Worm (Caenorhabditis elegans) whole organism, L4 larva: ENCODE results near the gene cni-1.

Experiments
- F49E8.2 ChIP-seq: sonication (generic microtip); optimal IDR thresholded peaks from 2 replicates; lab custom pipeline; 2016; ENCODE audit warnings: missing compliant biosample characterization, mild to moderate bottlenecking, missing genetic modification characterization, borderline replicate concordance
- ama-1 ChIP-seq: fragments of 150-350 bp; optimal IDR thresholded peaks from 2 replicates; lab custom pipeline; 2014; ENCODE audit warnings: inconsistent platforms, mixed read lengths
- ceh-82 ChIP-seq: sonication (generic microtip); optimal IDR thresholded peaks from 2 replicates; lab custom pipeline; 2017; ENCODE audit warnings: missing biosample characterization, missing genetic modification characterization
- dpl-1 ChIP-seq: fragments of 150-350 bp; optimal IDR thresholded peaks from 2 replicates; lab custom pipeline; 2014; ENCODE audit warnings: missing biosample characterization, missing genetic modification reagents, missing genetic modification characterization
- egl-27 ChIP-seq: sonication (generic microtip); optimal IDR thresholded peaks from 3 replicates; lab custom pipeline; 2017; ENCODE audit warnings: missing biosample characterization, missing genetic modification reagents, missing genetic modification characterization
- hlh-30 ChIP-seq: sonication (generic microtip); optimal IDR thresholded peaks from 2 replicates; lab custom pipeline; 2017; ENCODE audit warnings: antibody characterized with exemption, mild to moderate bottlenecking, missing genetic modification characterization, missing compliant biosample characterization; ENCODE audit not compliant: insufficient read depth
- jun-1 ChIP-seq: fragments of 150-350 bp; optimal IDR thresholded peaks from 2 replicates; lab custom pipeline; 2014; ENCODE audit warnings: missing biosample characterization, missing genetic modification reagents, missing genetic modification characterization
- mxl-2 ChIP-seq: fragments of 200-800 bp; sonication (Bioruptor generic); conservative IDR thresholded peaks from 2 replicates; pipeline ENCODE4 v1.3.6; 2022; ENCODE audit warnings: missing genetic modification reagents, missing genetic modification characterization, missing compliant biosample characterization
- mxl-3 ChIP-seq: fragments of 200-800 bp; sonication (Bioruptor generic); optimal IDR thresholded peaks from 2 replicates; lab custom pipeline; 2018; ENCODE audit warnings: mild to moderate bottlenecking, missing genetic modification characterization, missing compliant biosample characterization
- nhr-102 ChIP-seq: sonication (generic microtip); optimal IDR thresholded peaks from 2 replicates; lab custom pipeline; 2016; ENCODE audit warnings: mild to moderate bottlenecking, missing genetic modification characterization, moderate library complexity, missing compliant biosample characterization
- php-3 ChIP-seq: fragments of 200-800 bp; sonication (Bioruptor generic); IDR thresholded peaks from 2 replicates; pipeline ENCODE4 v1.3.6; 2022; ENCODE audit warnings: missing genetic modification reagents, missing genetic modification characterization, missing compliant biosample characterization
- pqm-1 ChIP-seq: sonication (generic microtip); optimal IDR thresholded peaks from 2 replicates; lab custom pipeline; 2017; ENCODE audit warnings: missing biosample characterization, missing genetic modification characterization
- unc-62 ChIP-seq, 3 experiments: fragments of 150-350 bp in 1 of 3; sonication (generic microtip); optimal IDR thresholded peaks in 2 of 3; peaks in 1 of 3; 1 replicate in 1 of 3; 2 replicates in 2 of 3; lab custom pipeline; 2014 to 2017; ENCODE audit warnings: missing biosample characterization in 3 of 3, missing genetic modification characterization in 3 of 3, missing genetic modification reagents in 3 of 3, missing genotype in 1 of 3
- ztf-11 ChIP-seq: fragments of 150-350 bp; optimal IDR thresholded peaks from 2 replicates; lab custom pipeline; 2014; ENCODE audit warnings: missing biosample characterization, missing genetic modification characterization

DNA sequence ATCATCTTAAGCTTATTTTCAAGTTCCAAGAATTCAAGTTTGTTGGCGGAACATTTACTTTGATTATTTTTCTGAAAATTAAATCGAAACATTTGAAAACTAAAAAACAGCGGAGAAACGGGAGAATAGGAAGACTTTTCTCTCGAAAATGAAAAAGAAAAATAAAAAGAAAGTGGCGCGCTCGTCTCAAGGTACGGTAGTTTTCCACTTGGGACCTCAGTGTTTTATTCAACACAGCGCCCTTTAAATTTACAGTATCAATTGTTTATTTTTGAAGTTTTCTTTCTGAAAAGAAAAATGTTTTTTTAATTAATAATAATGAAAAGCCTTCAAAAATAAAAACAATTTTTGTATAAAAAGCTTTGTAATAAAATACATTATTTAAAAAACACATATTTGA, 48.6 kb upstream of the cni-1 start:
- TF ChIP-seq pqm-1 (tag; lab: Kevin White, UChicago) (no peak), unc-62 (GFP tag; optimal IDR thresholded peaks at IDR 0.05 in 1 of 2; lab: Kevin White, UChicago) (no peak), unc-62 (tag; optimal IDR thresholded peaks at IDR 0.05; lab: Kevin White, UChicago) (no peak), dpl-1 (GFP tag; lab: Kevin White, UChicago) (no peak), php-3 (GFP tag; lab: Robert Waterston, UW) (no peak), nhr-102 (tag; lab: Kevin White, UChicago) (no peak), ceh-82 (tag; lab: Kevin White, UChicago) (no peak), hlh-30 (tag; lab: Kevin White, UChicago) (no peak), mxl-3 (GFP tag; lab: Kevin White, UChicago) (no peak), ama-1 (lab: Kevin White, UChicago) (no peak), ztf-11 (no peak), mxl-2 (GFP tag; lab: Robert Waterston, UW) (no peak), egl-27 (no peak), jun-1 (tag; lab: Kevin White, UChicago) (no peak), F49E8.2 (peak; percentile 11)
